Worm (Caenorhabditis elegans) whole organism, L2 larva: ENCODE measurements around the gene T23G5.3.

Experiments
- ama-1 ChIP-seq: fragments of 150-350 bp; optimal IDR thresholded peaks from 2 replicates; lab custom pipeline; 2018; ENCODE audit warnings: inconsistent platforms
- ceh-16 ChIP-seq: fragments of 150-350 bp; optimal IDR thresholded peaks from 2 replicates; lab custom pipeline; 2014; ENCODE audit warnings: missing biosample characterization, missing genetic modification characterization
- mab-5 ChIP-seq: fragments of 150-350 bp; optimal IDR thresholded peaks from 2 replicates; lab custom pipeline; 2014; ENCODE audit warnings: missing biosample characterization, missing genetic modification characterization
- nhr-10 ChIP-seq: sonication (generic microtip); optimal IDR thresholded peaks from 2 replicates; lab custom pipeline; 2017; ENCODE audit warnings: missing biosample characterization, missing genetic modification characterization
- nhr-129 ChIP-seq: fragments of 150-350 bp; optimal IDR thresholded peaks from 2 replicates; lab custom pipeline; 2014; ENCODE audit warnings: missing biosample characterization, missing genetic modification characterization
- nhr-237 ChIP-seq: fragments of 150-350 bp; optimal IDR thresholded peaks from 2 replicates; lab custom pipeline; 2014; ENCODE audit warnings: missing biosample characterization, missing genetic modification characterization
- snpc-4 ChIP-seq: fragments of 150-350 bp; optimal IDR thresholded peaks from 2 replicates; lab custom pipeline; 2014; ENCODE audit warnings: missing biosample characterization, missing genetic modification characterization
- unc-55 ChIP-seq: fragments of 150-350 bp; sonication (generic microtip); optimal IDR thresholded peaks from 3 replicates; lab custom pipeline; 2014; ENCODE audit warnings: missing biosample characterization, missing genetic modification reagents, missing genetic modification characterization
- ztf-11 ChIP-seq: sonication (generic microtip); optimal IDR thresholded peaks from 2 replicates; lab custom pipeline; 2017; ENCODE audit warnings: missing biosample characterization, missing genetic modification characterization

ce11 chrIII:9224986-9225385 lies 6.1 kb downstream of the T23G5.3 start:
- TF ChIP-seq snpc-4 (tag; lab: Kevin White, UChicago): no peak
- TF ChIP-seq unc-55 (GFP tag; lab: Kevin White, UChicago): no peak
- TF ChIP-seq ama-1: no peak
- no peak for TF ChIP-seq nhr-129
- no peak for TF ChIP-seq mab-5 (tag; lab: Kevin White, UChicago)
- TF ChIP-seq nhr-10 (tag; lab: Kevin White, UChicago): no peak
- TF ChIP-seq ceh-16 (tag; lab: Kevin White, UChicago): no peak
- no peak for TF ChIP-seq nhr-237
- no peak for TF ChIP-seq ztf-11
